Worm (Caenorhabditis elegans) whole organism, young adult: Measurements from ENCODE around the gene B0310.2.
A peak's percentile ranks its signal among the peaks of the same experiment; 100 is the strongest.

ENCODE experiments used
- B0019.2 ChIP-seq: fragments of 200-800 bp; sonication (Bioruptor generic); conservative IDR thresholded peaks from 2 replicates; pipeline ENCODE4 v1.3.6; 2022; ENCODE audit warnings: missing genetic modification reagents, missing genetic modification characterization, missing compliant biosample characterization
- C17E4.6 ChIP-seq: fragments of 200-800 bp; sonication (Bioruptor generic); IDR thresholded peaks from 2 replicates; pipeline ENCODE4 v1.3.6; 2022; ENCODE audit warnings: missing genetic modification reagents, missing genetic modification characterization, missing compliant biosample characterization
- F23B12.7 ChIP-seq: sonication (generic microtip); optimal IDR thresholded peaks from 2 replicates; lab custom pipeline; 2017; ENCODE audit warnings: missing genetic modification characterization, mild to moderate bottlenecking, missing compliant biosample characterization, antibody characterized with exemption, moderate library complexity; ENCODE audit not compliant: insufficient read depth
- F52B5.7 ChIP-seq: sonication (generic microtip); optimal IDR thresholded peaks from 2 replicates; lab custom pipeline; 2016; ENCODE audit warnings: mild to moderate bottlenecking, missing genetic modification characterization, missing compliant biosample characterization
- F55B11.4 ChIP-seq: sonication (generic microtip); optimal IDR thresholded peaks from 2 replicates; lab custom pipeline; 2016; ENCODE audit warnings: missing compliant biosample characterization, missing genetic modification characterization, borderline replicate concordance; ENCODE audit not compliant: insufficient read depth
- F57C9.4 ChIP-seq: sonication (generic microtip); optimal IDR thresholded peaks from 2 replicates; lab custom pipeline; 2017; ENCODE audit warnings: mild to moderate bottlenecking, missing genetic modification characterization, missing compliant biosample characterization
- Y95B8A.8 ChIP-seq: fragments of 200-800 bp; sonication (Bioruptor generic); IDR thresholded peaks from 2 replicates; pipeline ENCODE4 v1.3.6; 2022; ENCODE audit warnings: missing genetic modification reagents, missing genetic modification characterization, missing compliant biosample characterization
- ZK185.1 ChIP-seq: sonication (generic microtip); optimal IDR thresholded peaks from 2 replicates; lab custom pipeline; 2016; ENCODE audit warnings: mild to moderate bottlenecking, missing genetic modification characterization, missing compliant biosample characterization; ENCODE audit not compliant: poor library complexity, severe bottlenecking
- akir-1 ChIP-seq: fragments of 200-800 bp; sonication (Bioruptor generic); optimal IDR thresholded peaks from 2 replicates; lab custom pipeline; 2018; ENCODE audit warnings: mild to moderate bottlenecking, missing genetic modification characterization, moderate library complexity, missing compliant biosample characterization
- aptf-3 ChIP-seq: fragments of 200-800 bp; sonication (Bioruptor generic); IDR thresholded peaks from 2 replicates; pipeline ENCODE4 v1.3.6; 2022; ENCODE audit warnings: missing genetic modification characterization, missing compliant biosample characterization
- attf-5 ChIP-seq: fragments of 200-800 bp; sonication (Bioruptor generic); optimal IDR thresholded peaks from 2 replicates; lab custom pipeline; 2018; ENCODE audit warnings: mild to moderate bottlenecking, missing genetic modification characterization, missing compliant biosample characterization
- ceh-91 ChIP-seq: fragments of 200-800 bp; sonication (Bioruptor generic); IDR thresholded peaks from 2 replicates; pipeline ENCODE4 v1.3.6; 2022; ENCODE audit warnings: missing genetic modification reagents, missing genetic modification characterization, missing compliant biosample characterization
- chd-7 ChIP-seq: sonication (generic microtip); optimal IDR thresholded peaks from 2 replicates; lab custom pipeline; 2016; ENCODE audit warnings: mild to moderate bottlenecking, missing genetic modification characterization, moderate library complexity, missing compliant biosample characterization
- dox-1 ChIP-seq: fragments of 200-800 bp; sonication (Bioruptor generic); IDR thresholded peaks from 2 replicates; pipeline ENCODE4 v1.3.6; 2022; ENCODE audit warnings: missing genetic modification reagents, missing genetic modification characterization, missing compliant biosample characterization
- dpl-1 ChIP-seq: fragments of 150-350 bp; optimal IDR thresholded peaks from 2 replicates; lab custom pipeline; 2014; ENCODE audit warnings: missing biosample characterization, missing genetic modification reagents, missing genetic modification characterization
- ekl-4 ChIP-seq: fragments of 200-800 bp; sonication (Bioruptor generic); IDR thresholded peaks from 2 replicates; pipeline ENCODE4 v1.3.6; 2022; ENCODE audit warnings: missing genetic modification reagents, missing genetic modification characterization, missing compliant biosample characterization
- him-1 ChIP-seq: sonication (generic microtip); optimal IDR thresholded peaks from 2 replicates; lab custom pipeline; 2016; ENCODE audit warnings: missing genotype, missing genetic modification reagents, missing genetic modification characterization, missing compliant biosample characterization
- hlh-12 ChIP-seq: sonication (generic microtip); optimal IDR thresholded peaks from 2 replicates; lab custom pipeline; 2016; ENCODE audit warnings: missing genetic modification characterization, missing compliant biosample characterization
- hrde-1 ChIP-seq: sonication (generic microtip); optimal IDR thresholded peaks from 2 replicates; lab custom pipeline; 2016; ENCODE audit warnings: missing genetic modification characterization, mild to moderate bottlenecking, missing compliant biosample characterization, moderate library complexity, missing genotype, missing genetic modification reagents, borderline replicate concordance
- let-607 ChIP-seq, 2 experiments: fragments of 200-800 bp in 1 of 2; sonication (Bioruptor generic) in 1 of 2; sonication (generic microtip) in 1 of 2; optimal IDR thresholded peaks; 2 replicates each; lab custom pipeline; 2016 to 2018; ENCODE audit warnings: mild to moderate bottlenecking in 2 of 2, missing compliant biosample characterization in 2 of 2, missing genetic modification characterization in 2 of 2, moderate library complexity in 2 of 2, missing genotype in 1 of 2
- lin-54 ChIP-seq: fragments of 200-800 bp; sonication (Bioruptor generic); optimal IDR thresholded peaks from 2 replicates; lab custom pipeline; 2018; ENCODE audit warnings: mild to moderate bottlenecking, missing genetic modification characterization, missing compliant biosample characterization
- lir-1 ChIP-seq: fragments of 200-800 bp; sonication (Bioruptor generic); conservative IDR thresholded peaks from 2 replicates; pipeline ENCODE4 v1.3.6; 2022; ENCODE audit warnings: missing genetic modification reagents, missing genetic modification characterization, missing compliant biosample characterization
- madf-10 ChIP-seq: sonication (generic microtip); optimal IDR thresholded peaks from 2 replicates; lab custom pipeline; 2016; ENCODE audit warnings: mild to moderate bottlenecking, missing genetic modification characterization, missing compliant biosample characterization
- nfya-1 ChIP-seq: sonication (generic microtip); optimal IDR thresholded peaks from 2 replicates; lab custom pipeline; 2017; ENCODE audit warnings: antibody characterized with exemption, missing compliant biosample characterization, missing genetic modification characterization, borderline replicate concordance; ENCODE audit not compliant: insufficient read depth
- nhr-120 ChIP-seq: fragments of 200-800 bp; sonication (Bioruptor generic); IDR thresholded peaks from 2 replicates; pipeline ENCODE4 v1.3.6; 2022; ENCODE audit warnings: missing genetic modification characterization, missing compliant biosample characterization
- nhr-80 ChIP-seq: sonication (generic microtip); optimal IDR thresholded peaks from 2 replicates; lab custom pipeline; 2016; ENCODE audit warnings: missing genetic modification characterization, missing compliant biosample characterization
- nhr-90 ChIP-seq: sonication (generic microtip); optimal IDR thresholded peaks from 2 replicates; lab custom pipeline; 2016; ENCODE audit warnings: missing genotype, mild to moderate bottlenecking, missing genetic modification characterization, missing compliant biosample characterization
- rpc-1 ChIP-seq, 2 experiments: fragments of 150-350 bp in 1 of 2; sonication (generic microtip) in 1 of 2; optimal IDR thresholded peaks; 2 replicates each; lab custom pipeline; 2014 to 2018; ENCODE audit warnings: missing biosample characterization in 1 of 2, missing genetic modification characterization in 1 of 2, missing genetic modification reagents in 1 of 2, missing genotype in 1 of 2
- sptf-2 ChIP-seq: fragments of 200-800 bp; sonication (Bioruptor generic); optimal IDR thresholded peaks from 2 replicates; lab custom pipeline; 2018; ENCODE audit warnings: mild to moderate bottlenecking, missing genetic modification characterization, missing compliant biosample characterization
- xnd-1 ChIP-seq: sonication (generic microtip); optimal IDR thresholded peaks from 2 replicates; lab custom pipeline; 2016; ENCODE audit warnings: missing genotype, missing genetic modification reagents, missing genetic modification characterization, missing compliant biosample characterization
- ztf-18 ChIP-seq: sonication (generic microtip); optimal IDR thresholded peaks from 2 replicates; lab custom pipeline; 2016; ENCODE audit warnings: missing genotype, mild to moderate bottlenecking, missing genetic modification characterization, missing compliant biosample characterization
- ztf-3 ChIP-seq: fragments of 200-800 bp; sonication (Bioruptor generic); optimal IDR thresholded peaks from 2 replicates; lab custom pipeline; 2018; ENCODE audit warnings: mild to moderate bottlenecking, missing genetic modification characterization, missing compliant biosample characterization

The B0310.2 gene

DNA sequence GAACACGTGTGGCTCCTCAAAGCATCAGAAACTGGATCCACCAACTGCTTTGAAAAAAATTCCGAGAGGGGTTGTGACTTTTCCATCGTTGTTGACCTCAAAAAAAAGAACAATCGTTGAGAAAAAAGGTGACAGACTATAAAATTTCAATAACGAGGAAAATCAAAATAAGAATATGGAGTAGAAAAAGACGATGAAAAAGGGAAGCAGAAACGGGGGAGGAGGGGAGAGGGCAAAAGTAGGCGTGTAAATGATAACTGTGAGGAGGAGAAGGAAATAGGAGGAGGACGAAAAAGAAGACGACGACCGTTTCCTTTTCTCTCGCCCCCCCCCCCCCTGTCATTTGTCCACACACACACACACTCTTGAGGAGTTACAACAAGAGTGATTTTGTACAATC, at the start of gene B0310.2:
Gene B0310.2 (minus strand): TSS at position 101 of the 400 bp plus-strand sequence.
- TF ChIP-seq Y95B8A.8 (GFP tag; lab: Robert Waterston, UW) (no peak), nhr-120 (GFP tag; lab: Robert Waterston, UW) (no peak), let-607 (tag; optimal IDR thresholded peaks at IDR 0.05; lab: Kevin White, UChicago) (no peak), nfya-1 (tag; lab: Kevin White, UChicago) (no peak), F23B12.7 (tag; lab: Kevin White, UChicago) (no peak), lin-54 (GFP tag; lab: Kevin White, UChicago) (no peak), chd-7 (no peak), F52B5.7 (no peak), F57C9.4 (no peak), C17E4.6 (no peak), hlh-12 (tag; lab: Kevin White, UChicago) (no peak), aptf-3 (GFP tag; lab: Robert Waterston, UW) (no peak), rpc-1 (optimal IDR thresholded peaks at IDR 0.05; lab: Kevin White, UChicago) (no peak), rpc-1 (tag; optimal IDR thresholded peaks at IDR 0.05; lab: Kevin White, UChicago) (no peak), ZK185.1 (no peak), dpl-1 (GFP tag; lab: Kevin White, UChicago) (no peak), madf-10 (tag; lab: Kevin White, UChicago) (no peak), sptf-2 (GFP tag; lab: Kevin White, UChicago) (no peak), ekl-4 (GFP tag; lab: Robert Waterston, UW) (no peak), B0019.2 (GFP tag; lab: Robert Waterston, UW) (no peak), ceh-91 (GFP tag; lab: Robert Waterston, UW) (no peak)
- TF ChIP-seq, all 124 proteins: peak for 0

- TF ChIP-seq nhr-120 (GFP tag; lab: Robert Waterston, UW): no peak
- TF ChIP-seq nhr-80 (tag; lab: Kevin White, UChicago): peak; percentile 60
Observed at ce11 chrX:555043-555791, 48.5 kb upstream of the B0310.2 start.

DNA sequence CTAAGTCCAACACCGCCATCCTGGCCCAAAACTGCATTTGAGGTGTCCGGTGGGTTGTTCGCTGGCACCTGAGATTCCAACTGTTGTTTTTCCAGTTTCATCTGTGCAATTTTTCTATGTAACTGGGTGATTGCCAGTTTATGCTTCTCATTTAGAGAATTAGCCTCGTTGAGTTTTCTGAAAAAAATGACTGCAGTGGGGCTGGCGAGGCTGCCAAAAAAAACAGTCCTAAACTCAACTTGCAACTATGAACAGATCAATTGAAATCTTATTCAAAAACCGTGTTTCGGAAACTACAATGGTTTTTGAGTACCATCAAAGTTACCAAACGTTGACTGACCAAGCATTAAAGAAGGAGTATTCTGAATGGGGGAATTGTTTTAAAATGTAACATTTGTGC, 47.1 kb upstream of the B0310.2 start, which contains the start of gene F57C12.6:
Gene F57C12.6 (minus strand): TSS at position 101 of the 400 bp plus-strand sequence.
- TF ChIP-seq him-1 (tag; lab: Kevin White, UChicago): no peak
- TF ChIP-seq hrde-1: no peak
- TF ChIP-seq dox-1 (GFP tag; lab: Robert Waterston, UW): no peak
- TF ChIP-seq ztf-3: no peak
- no peak for TF ChIP-seq nhr-90
- no peak for TF ChIP-seq xnd-1
- TF ChIP-seq akir-1: no peak
- no peak for TF ChIP-seq F55B11.4 (tag; lab: Kevin White, UChicago)
- TF ChIP-seq F23B12.7 (tag; lab: Kevin White, UChicago): no peak
- TF ChIP-seq ztf-18 (tag; lab: Kevin White, UChicago): no peak
- TF ChIP-seq attf-5 (GFP tag; lab: Kevin White, UChicago): no peak
- TF ChIP-seq, all 124 proteins: peak for 0

- no peak for TF ChIP-seq lir-1 (GFP tag; lab: Robert Waterston, UW)
- TF ChIP-seq dox-1 (GFP tag; lab: Robert Waterston, UW): 0 out of 2 replicates have a peak, but pooled peaks have one; percentile 24
- peak; percentile 76 for TF ChIP-seq nhr-80 (tag; lab: Kevin White, UChicago)
Observed at ce11 chrX:553420-553819, 46.7 kb upstream of the B0310.2 start.
